Fruit fly (Drosophila melanogaster): ENCODE measurements around the gene nmo.

Gene nmo

dm6 chr3L:8029194-8029747, 50.4 kb downstream of the nmo start:
- TF ChIP-seq dsx (GFP tag; optimal IDR thresholded peaks at IDR 0.05; ENCODE audit: poor library complexity, severe bottlenecking) (no peak), CG31627 (GFP tag; optimal IDR thresholded peaks at IDR 0.05) (no peak), CG11294 (GFP tag; IDR thresholded peaks at IDR 0.05) (no peak), CG3032 (tag; optimal IDR thresholded peaks at IDR 0.05) (no peak), fd59A (GFP tag; optimal IDR thresholded peaks at IDR 0.05) (no peak), fd85E (GFP tag; optimal IDR thresholded peaks at IDR 0.05) (no peak), Sox102F (GFP tag; optimal IDR thresholded peaks at IDR 0.05) (no peak), salr (GFP tag; optimal IDR thresholded peaks at IDR 0.05) (no peak), CG10669 (GFP tag; optimal IDR thresholded peaks at IDR 0.05) (no peak), Eip78C (GFP tag) (peak; percentile 86), net (GFP tag; optimal IDR thresholded peaks at IDR 0.05) (peak; percentile 9), svp (GFP tag) (peak; percentile 42), lz (GFP tag; optimal IDR thresholded peaks at IDR 0.05) (no peak), CG3919 (GFP tag; optimal IDR thresholded peaks at IDR 0.05) (peak; percentile 17), CG6792 (GFP tag; optimal IDR thresholded peaks at IDR 0.05) (no peak), CG8319 (GFP tag; optimal IDR thresholded peaks at IDR 0.05) (peak; percentile 29), ss (GFP tag; optimal IDR thresholded peaks at IDR 0.05) (no peak), Sox14 (GFP tag; optimal IDR thresholded peaks at IDR 0.05) (no peak), CG16779 (tag; optimal IDR thresholded peaks at IDR 0.05) (no peak), CG9139 (GFP tag; optimal IDR thresholded peaks at IDR 0.05) (no peak), CG6808 (GFP tag; optimal IDR thresholded peaks at IDR 0.05) (no peak), CG7368 (GFP tag; optimal IDR thresholded peaks at IDR 0.05) (peak; percentile 18), eg (GFP tag; IDR thresholded peaks at IDR 0.05) (peak; percentile 55; the same call in 2 of the 3 replicates), CG1621 (tag; optimal IDR thresholded peaks at IDR 0.05) (no peak), Ets96B (tag; optimal IDR thresholded peaks at IDR 0.05) (no peak), CG34406 (GFP tag; optimal IDR thresholded peaks at IDR 0.05) (no peak), CG15336 (GFP tag; IDR thresholded peaks at IDR 0.05) (0 out of 2 replicates have a peak, but pooled peaks have one; percentile 37), CG8632 (GFP tag; optimal IDR thresholded peaks at IDR 0.05) (no peak), pdm3 (GFP tag; optimal IDR thresholded peaks at IDR 0.05) (peak; percentile 20), Gug (GFP tag; IDR thresholded peaks at IDR 0.05) (no peak), esn (GFP tag; optimal IDR thresholded peaks at IDR 0.05) (no peak), Sox15 (GFP tag; optimal IDR thresholded peaks at IDR 0.05) (no peak), spab (GFP tag; optimal IDR thresholded peaks at IDR 0.05) (no peak), CG6854 (GFP tag; optimal IDR thresholded peaks at IDR 0.05) (no peak), Hr4 (GFP tag; optimal IDR thresholded peaks at IDR 0.05) (peak; percentile 28), dac (GFP tag; optimal IDR thresholded peaks at IDR 0.05) (no peak), CG6276 (GFP tag; optimal IDR thresholded peaks at IDR 0.05) (no peak), topi (GFP tag; optimal IDR thresholded peaks at IDR 0.05) (peak; percentile 8), fkh (GFP tag; optimal IDR thresholded peaks at IDR 0.05) (no peak), Eip75B (GFP tag; optimal IDR thresholded peaks at IDR 0.05) (no peak), CG32006 (GFP tag; optimal IDR thresholded peaks at IDR 0.05) (peak; percentile 13), vri (GFP tag; optimal IDR thresholded peaks at IDR 0.05) (no peak), Hr38 (GFP tag; optimal IDR thresholded peaks at IDR 0.05) (no peak), CG8119 (GFP tag; IDR thresholded peaks at IDR 0.05) (no peak), Lpt (GFP tag; optimal IDR thresholded peaks at IDR 0.05) (no peak), Blimp-1 (GFP tag; optimal IDR thresholded peaks at IDR 0.05) (no peak), OdsH (GFP tag; optimal IDR thresholded peaks at IDR 0.05) (peak; percentile 12), CG11902 (GFP tag; optimal IDR thresholded peaks at IDR 0.05) (no peak), Smox (GFP tag; optimal IDR thresholded peaks at IDR 0.05) (no peak), CG6163 (GFP tag; IDR thresholded peaks at IDR 0.05) (0 out of 3 replicates have a peak, but pooled peaks have one; percentile 37), CG4318 (GFP tag; optimal IDR thresholded peaks at IDR 0.05) (no peak), acj6 (GFP tag; optimal IDR thresholded peaks at IDR 0.05) (no peak)

Data from whole organism, prepupa.